Fruit fly (Drosophila melanogaster) whole organism, prepupa: ENCODE results near the gene CG44094.

Experiments
- Sox15 ChIP-seq: fragments of 200-800 bp; sonication (Bioruptor generic); optimal IDR thresholded peaks from 3 replicates; lab custom pipeline; 2016; ENCODE audit warnings: missing biosample characterization, missing genetic modification characterization
- fkh ChIP-seq: fragments of 200-800 bp; sonication (Bioruptor generic); optimal IDR thresholded peaks from 3 replicates; lab custom pipeline; 2017; ENCODE audit warnings: missing biosample characterization, mild to moderate bottlenecking, missing genetic modification characterization, moderate library complexity
- spab ChIP-seq: fragments of 200-800 bp; sonication (Bioruptor generic); optimal IDR thresholded peaks from 2 replicates; lab custom pipeline; 2017; ENCODE audit warnings: missing biosample characterization, mild to moderate bottlenecking, missing genetic modification characterization, missing genetic modification reagents

The CG44094 gene

dm6 chr3R:14526657-14527056, 49.8 kb downstream of the CG44094 start:
- TF ChIP-seq fkh (GFP tag; lab: Kevin White, UChicago): peak; percentile 65
- no peak for TF ChIP-seq spab
- TF ChIP-seq Sox15: no peak
